Fruit fly (Drosophila melanogaster) whole organism, embryonic: Measurements from ENCODE around the gene CG4393.

Source experiments
- Adf1 ChIP-seq: fragments of 200-800 bp; sonication (Bioruptor generic); IDR thresholded peaks from 2 replicates; pipeline ENCODE4 v1.3.6; 2022; ENCODE audit warnings: missing biosample characterization, missing genetic modification characterization
- Bgb ChIP-seq: fragments of 200-800 bp; sonication (Bioruptor generic); IDR thresholded peaks from 2 replicates; pipeline ENCODE4 v1.3.6; 2022; ENCODE audit warnings: missing biosample characterization, missing genetic modification characterization; ENCODE audit not compliant: partially characterized antibody
- CG10543 ChIP-seq: fragments of 200-800 bp; sonication (Bioruptor generic); optimal IDR thresholded peaks from 3 replicates; lab custom pipeline; 2017; ENCODE audit warnings: missing biosample characterization, mild to moderate bottlenecking, missing genetic modification characterization, moderate library complexity
- CG12942 ChIP-seq: fragments of 200-800 bp; sonication (Bioruptor generic); optimal IDR thresholded peaks from 3 replicates; lab custom pipeline; 2016; ENCODE audit warnings: missing biosample characterization, missing genetic modification characterization
- CG15479 ChIP-seq: fragments of 200-800 bp; sonication (Bioruptor generic); optimal IDR thresholded peaks from 3 replicates; lab custom pipeline; 2019; ENCODE audit warnings: missing biosample characterization, mild to moderate bottlenecking, missing genetic modification characterization, moderate library complexity
- CG18011 ChIP-seq: fragments of 200-800 bp; sonication (Bioruptor generic); optimal IDR thresholded peaks from 2 replicates; lab custom pipeline; 2017; ENCODE audit warnings: missing biosample characterization, missing genetic modification characterization, mild to moderate bottlenecking, moderate library complexity, missing genotype
- CG2116 ChIP-seq: fragments of 200-800 bp; sonication (Bioruptor generic); optimal IDR thresholded peaks from 3 replicates; lab custom pipeline; 2018; ENCODE audit warnings: missing biosample characterization, mild to moderate bottlenecking, missing genetic modification characterization
- CG3847 ChIP-seq: fragments of 200-800 bp; sonication (Bioruptor generic); IDR thresholded peaks from 2 replicates; pipeline ENCODE4 v1.3.6; 2022; ENCODE audit warnings: missing biosample characterization, missing genetic modification characterization
- CG43689 ChIP-seq: fragments of 200-800 bp; sonication (Bioruptor generic); IDR thresholded peaks from 2 replicates; pipeline ENCODE4 v1.3.6; 2022; ENCODE audit warnings: missing biosample characterization, missing genetic modification characterization
- CG4730 ChIP-seq: fragments of 200-800 bp; sonication (Bioruptor generic); IDR thresholded peaks from 2 replicates; pipeline ENCODE4 v1.3.6; 2022; ENCODE audit warnings: missing biosample characterization, missing genetic modification characterization
- CG6854 ChIP-seq: fragments of 200-800 bp; sonication (Bioruptor generic); optimal IDR thresholded peaks from 3 replicates; lab custom pipeline; 2017; ENCODE audit warnings: missing biosample characterization, mild to moderate bottlenecking, missing genetic modification characterization
- CG9817 ChIP-seq: fragments of 200-800 bp; sonication (Bioruptor generic); optimal IDR thresholded peaks from 2 replicates; lab custom pipeline; 2018; ENCODE audit warnings: missing biosample characterization, mild to moderate bottlenecking, missing genetic modification characterization, moderate library complexity
- Chrac-16 ChIP-seq: fragments of 200-800 bp; sonication (Bioruptor generic); optimal IDR thresholded peaks from 3 replicates; lab custom pipeline; 2016; ENCODE audit warnings: missing biosample characterization, missing genetic modification characterization
- Dfd ChIP-seq, 2 experiments: fragments of >200 bp; optimal IDR thresholded peaks; 2 replicates each; lab custom pipeline; 2017; ENCODE audit warnings: missing biosample characterization in 2 of 2, missing genetic modification characterization in 2 of 2
- Doc3 ChIP-seq: fragments of 200-800 bp; sonication (Bioruptor generic); IDR thresholded peaks from 3 replicates; pipeline ENCODE4 v1.3.6; 2022; ENCODE audit warnings: missing biosample characterization, missing genetic modification characterization; ENCODE audit not compliant: partially characterized antibody
- Fer1 ChIP-seq: fragments of 200-800 bp; sonication (Bioruptor generic); optimal IDR thresholded peaks from 2 replicates; lab custom pipeline; 2017; ENCODE audit warnings: missing biosample characterization, mild to moderate bottlenecking, missing genetic modification characterization
- Hr3 ChIP-seq: fragments of 200-800 bp; sonication (Bioruptor generic); optimal IDR thresholded peaks from 3 replicates; lab custom pipeline; 2016; ENCODE audit warnings: missing biosample characterization, missing genetic modification characterization
- MTF-1 ChIP-seq: fragments of 200-800 bp; sonication (Bioruptor generic); optimal IDR thresholded peaks from 2 replicates; lab custom pipeline; 2018; ENCODE audit warnings: missing biosample characterization, mild to moderate bottlenecking, missing genetic modification characterization, borderline replicate concordance
- Rfx ChIP-seq: fragments of 200-800 bp; sonication (Bioruptor generic); IDR thresholded peaks from 2 replicates; pipeline ENCODE4 v1.3.6; 2022; ENCODE audit warnings: missing biosample characterization, missing genetic modification characterization
- Sox100B ChIP-seq: fragments of 200-800 bp; sonication (Bioruptor generic); optimal IDR thresholded peaks from 3 replicates; lab custom pipeline; 2018; ENCODE audit warnings: missing biosample characterization, mild to moderate bottlenecking, missing genetic modification characterization
- Stat92E ChIP-seq, 3 experiments: fragments of >200 bp in 2 of 3; fragments of 200-800 bp in 1 of 3; sonication (Bioruptor generic) in 1 of 3; optimal IDR thresholded peaks; 2 replicates each; lab custom pipeline; 2017 to 2019; ENCODE audit warnings: missing biosample characterization in 3 of 3, missing genetic modification characterization in 3 of 3, mild to moderate bottlenecking in 1 of 3, moderate library complexity in 1 of 3
- Vsx1 ChIP-seq: fragments of 200-800 bp; sonication (Bioruptor generic); optimal IDR thresholded peaks from 2 replicates; lab custom pipeline; 2017; ENCODE audit warnings: missing biosample characterization, mild to moderate bottlenecking, missing genetic modification characterization, missing genetic modification reagents
- cg ChIP-seq: fragments of 200-800 bp; sonication (Bioruptor generic); optimal IDR thresholded peaks from 3 replicates; lab custom pipeline; 2019; ENCODE audit warnings: missing biosample characterization, mild to moderate bottlenecking, missing genetic modification characterization, moderate library complexity
- crol ChIP-seq: fragments of 200-800 bp; sonication (Bioruptor generic); IDR thresholded peaks from 2 replicates; pipeline ENCODE4 v1.3.6; 2022; ENCODE audit warnings: missing biosample characterization, missing genetic modification characterization
- dati ChIP-seq: fragments of 200-800 bp; sonication (Bioruptor generic); IDR thresholded peaks from 2 replicates; pipeline ENCODE4 v1.3.6; 2022; ENCODE audit warnings: missing biosample characterization, missing genetic modification characterization
- dpn ChIP-seq, 2 experiments: fragments of 200-800 bp; sonication (Bioruptor generic); optimal IDR thresholded peaks; 3 replicates each; lab custom pipeline; 2016; ENCODE audit warnings: missing biosample characterization in 2 of 2, missing genetic modification characterization in 2 of 2
- en ChIP-seq: fragments of 200-800 bp; sonication (Bioruptor generic); optimal IDR thresholded peaks from 2 replicates; lab custom pipeline; 2016; ENCODE audit warnings: missing biosample characterization, missing genetic modification characterization
- exex ChIP-seq: fragments of 200-800 bp; sonication (Bioruptor generic); optimal IDR thresholded peaks from 4 replicates; lab custom pipeline; 2018; ENCODE audit warnings: missing biosample characterization, mild to moderate bottlenecking, missing genetic modification characterization, moderate library complexity
- eyg ChIP-seq: fragments of 200-800 bp; sonication (Bioruptor generic); optimal IDR thresholded peaks from 3 replicates; lab custom pipeline; 2016; ENCODE audit warnings: missing biosample characterization, missing genetic modification characterization
- fd96Cb ChIP-seq: fragments of 200-800 bp; sonication (Bioruptor generic); optimal IDR thresholded peaks from 2 replicates; lab custom pipeline; 2018; ENCODE audit warnings: missing biosample characterization, mild to moderate bottlenecking, missing genetic modification characterization, moderate library complexity
- grn ChIP-seq: fragments of 200-800 bp; sonication (Bioruptor generic); optimal IDR thresholded peaks from 3 replicates; lab custom pipeline; 2017; ENCODE audit warnings: missing biosample characterization, missing genetic modification characterization
- lab ChIP-seq: fragments of 200-800 bp; sonication (Bioruptor generic); optimal IDR thresholded peaks from 3 replicates; lab custom pipeline; 2017; ENCODE audit warnings: missing biosample characterization, missing genetic modification characterization, mild to moderate bottlenecking, moderate library complexity, missing genetic modification reagents
- lmd ChIP-seq: fragments of 200-800 bp; sonication (Bioruptor generic); IDR thresholded peaks from 2 replicates; pipeline ENCODE4 v1.3.6; 2022; ENCODE audit warnings: missing biosample characterization, missing genetic modification characterization
- mirr ChIP-seq: fragments of 200-800 bp; sonication (Bioruptor generic); optimal IDR thresholded peaks from 3 replicates; lab custom pipeline; 2018; ENCODE audit warnings: missing biosample characterization, mild to moderate bottlenecking, missing genetic modification characterization
- pan ChIP-seq, 4 experiments: fragments of >200 bp in 3 of 4; fragments of 200-800 bp in 1 of 4; sonication (Bioruptor generic) in 1 of 4; optimal IDR thresholded peaks in 3 of 4; IDR thresholded peaks in 1 of 4; 2 replicates each; pipeline versions ENCODE4 v1.3.6 to Lab custom; 2017 to 2022; ENCODE audit warnings: missing biosample characterization in 2 of 4, missing genetic modification characterization in 2 of 4, mixed read lengths in 1 of 4
- repo ChIP-seq: fragments of 200-800 bp; sonication (Bioruptor generic); optimal IDR thresholded peaks from 2 replicates; lab custom pipeline; 2016; ENCODE audit warnings: missing biosample characterization, missing genetic modification characterization
- sima ChIP-seq: fragments of 200-800 bp; sonication (Bioruptor generic); optimal IDR thresholded peaks from 2 replicates; lab custom pipeline; 2016; ENCODE audit warnings: missing biosample characterization, missing genetic modification characterization
- twi ChIP-seq: fragments of 200-800 bp; optimal IDR thresholded peaks from 2 replicates; lab custom pipeline; 2019; ENCODE audit warnings: missing biosample characterization, mild to moderate bottlenecking, missing genetic modification characterization, moderate library complexity
- vvl ChIP-seq: fragments of 200-800 bp; sonication (Bioruptor generic); IDR thresholded peaks from 2 replicates; pipeline ENCODE4 v1.3.6; 2022; ENCODE audit warnings: missing biosample characterization, missing genetic modification characterization

The CG4393 gene

DNA sequence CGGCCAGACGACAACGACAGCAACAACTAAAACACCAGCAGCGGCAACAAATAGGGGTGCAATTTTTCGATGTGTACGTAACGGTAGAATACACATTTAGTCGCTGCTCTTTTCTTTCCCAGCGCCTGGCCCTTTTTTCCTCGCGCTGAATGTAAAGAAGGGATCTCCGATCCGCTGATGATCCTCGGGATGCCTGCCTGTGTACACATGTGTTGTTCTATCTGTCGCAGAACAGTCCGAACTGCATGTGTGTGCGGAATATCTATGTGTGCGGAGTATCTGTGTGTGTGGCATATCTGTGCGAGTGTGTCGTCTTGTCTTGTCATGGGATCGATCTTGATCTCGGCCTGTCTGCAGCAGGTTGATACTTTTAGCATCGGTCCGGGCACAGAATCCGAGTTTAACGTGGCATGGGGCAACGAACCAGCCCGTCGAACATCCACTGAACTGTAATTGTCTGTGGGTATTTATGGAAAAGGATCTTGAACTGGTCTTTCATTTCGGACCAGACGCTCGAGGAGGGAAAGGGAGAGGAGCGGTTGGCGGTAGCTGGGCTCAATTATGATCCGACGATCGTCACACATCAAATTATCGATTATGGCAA is 40.8 kb downstream of the CG4393 start (continued):
- no peak for TF ChIP-seq CG3847 (GFP tag; lab: Robert Waterston, UW)
- no peak for TF ChIP-seq fd96Cb (tag; lab: Kevin White, UChicago)
- TF ChIP-seq grn (GFP tag; lab: Kevin White, UChicago) = peak; percentile 46
- 0 out of 2 replicates have a peak, but pooled peaks have one; percentile 40 for TF ChIP-seq crol (GFP tag; lab: Robert Waterston, UW)
- no peak for TF ChIP-seq MTF-1 (GFP tag; lab: Kevin White, UChicago)
- TF ChIP-seq Sox100B (GFP tag; lab: Kevin White, UChicago) = no peak
- TF ChIP-seq twi (tag; lab: Kevin White, UChicago) = peak; percentile 98

DNA sequence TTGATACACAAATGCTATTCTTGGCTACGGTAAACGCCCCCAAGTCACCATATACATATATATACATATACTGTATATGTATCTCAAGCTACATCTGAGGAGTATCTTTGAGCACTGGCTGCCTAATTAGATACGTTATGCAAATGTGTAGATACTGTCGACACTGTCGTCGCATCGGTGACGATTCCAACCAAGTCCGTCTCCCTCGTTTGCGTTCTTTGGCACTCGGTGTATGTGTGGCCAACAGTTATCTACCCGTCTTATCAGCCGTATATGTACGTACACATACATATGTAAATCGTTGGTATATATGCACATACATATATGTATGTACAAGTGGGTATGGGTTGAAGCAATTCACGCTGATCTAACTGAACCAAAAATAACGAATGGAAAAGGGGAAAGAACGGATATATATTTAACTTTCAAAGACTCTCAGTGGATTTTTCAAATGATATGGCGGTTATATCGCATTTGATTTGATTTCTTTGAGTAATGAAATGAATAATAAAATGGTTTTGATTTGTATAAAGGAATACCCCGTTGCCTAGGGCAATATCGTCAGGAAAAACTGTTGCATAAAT is 42.7 kb downstream of the CG4393 start:
- TF ChIP-seq CG9817 (tag; lab: Kevin White, UChicago) (no peak), CG18011 (GFP tag; lab: Kevin White, UChicago) (no peak), Hr3 (GFP tag; lab: Kevin White, UChicago) (no peak), CG10543 (GFP tag; lab: Kevin White, UChicago) (no peak), cg (peak; percentile 50), Bgb (GFP tag; lab: Robert Waterston, UW) (no peak), CG4730 (GFP tag; lab: Robert Waterston, UW) (no peak), CG2116 (GFP tag; lab: Kevin White, UChicago) (no peak), exex (peak; percentile 53), Dfd (GFP tag; optimal IDR thresholded peaks at IDR 0.05; lab: Kevin White, UChicago) (no peak), Chrac-16 (GFP tag; lab: Kevin White, UChicago) (no peak), repo (no peak), pan (optimal IDR thresholded peaks at IDR 0.05; lab: Kevin White, UChicago) (no peak), pan (GFP tag; optimal IDR thresholded peaks at IDR 0.05 in 1 of 2, IDR thresholded peaks at IDR 0.05 in 1 of 2) (no peak), CG12942 (no peak), Adf1 (GFP tag; lab: Robert Waterston, UW) (no peak), Fer1 (no peak), eyg (GFP tag; lab: Kevin White, UChicago) (no peak), mirr (GFP tag; lab: Kevin White, UChicago) (peak; percentile 46), vvl (GFP tag; lab: Robert Waterston, UW) (peak; percentile 58; the same call in 1 of the 2 replicates), sima (GFP tag; lab: Kevin White, UChicago) (no peak), en (GFP tag; lab: Kevin White, UChicago) (no peak), CG15479 (GFP tag; lab: Kevin White, UChicago) (peak; percentile 60), Vsx1 (no peak), lab (GFP tag; lab: Kevin White, UChicago) (peak; percentile 18), dati (GFP tag; lab: Robert Waterston, UW) (no peak), Rfx (GFP tag; lab: Robert Waterston, UW) (no peak), Doc3 (GFP tag; lab: Robert Waterston, UW) (no peak), lmd (no peak), dpn (GFP tag; optimal IDR thresholded peaks at IDR 0.05; lab: Kevin White, UChicago) (no peak), CG6854 (GFP tag; lab: Kevin White, UChicago) (no peak), CG43689 (GFP tag; lab: Robert Waterston, UW) (no peak), Stat92E (GFP tag; optimal IDR thresholded peaks at IDR 0.05; lab: Kevin White, UChicago) (no peak)
